Fruit fly (Drosophila melanogaster): ENCODE data around the gene Bdbt.

The Bdbt gene

DNA sequence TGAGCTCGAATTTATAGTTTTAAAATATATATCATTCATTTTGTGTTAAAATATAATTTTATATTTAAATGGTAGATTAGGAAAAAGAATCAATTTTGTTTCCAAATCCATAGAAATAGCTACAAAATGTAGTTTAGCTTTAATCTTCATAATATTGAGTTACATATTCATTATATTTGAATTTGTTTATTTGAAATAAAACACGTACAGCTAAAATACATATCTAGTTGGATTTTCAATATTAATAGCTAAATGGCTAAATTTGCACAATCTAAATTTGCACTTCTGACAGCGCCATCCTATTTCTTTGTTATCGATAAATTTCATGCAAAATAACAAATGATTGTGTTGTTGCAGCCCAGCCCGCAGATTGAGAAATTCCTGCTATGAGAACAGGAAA is 15.3 kb upstream of the Bdbt start, which contains the start of gene Usp8:
Usp8 (plus strand) TSS at position 312 of the 400 bp plus-strand sequence.
- no peak for TF ChIP-seq ey (GFP tag; optimal IDR thresholded peaks at IDR 0.05)
- peak; percentile 98 for TF ChIP-seq Vsx2 (GFP tag; optimal IDR thresholded peaks at IDR 0.05; ENCODE audit: partially characterized antibody)
- peak; percentile 20 for TF ChIP-seq OdsH (GFP tag; optimal IDR thresholded peaks at IDR 0.05)
- TF ChIP-seq dl (GFP tag; optimal IDR thresholded peaks at IDR 0.05; ENCODE audit: insufficient read depth in 1 of 2, partially characterized antibody in 2 of 2), result peak in 1 of 2 experiments; percentile 71
- peak; percentile 90 for TF ChIP-seq Dif (GFP tag; optimal IDR thresholded peaks at IDR 0.05; ENCODE audit: partially characterized antibody)
- TF ChIP-seq h (GFP tag; optimal IDR thresholded peaks at IDR 0.05), result no peak
- no peak for TF ChIP-seq lola (GFP tag; optimal IDR thresholded peaks at IDR 0.05)
- peak; percentile 97 for TF ChIP-seq Myc (optimal IDR thresholded peaks at IDR 0.05)
- TF ChIP-seq Hr78 (GFP tag; optimal IDR thresholded peaks at IDR 0.05), result no peak
- TF ChIP-seq N (GFP tag; optimal IDR thresholded peaks at IDR 0.05), result no peak
- TF ChIP-seq CG9705 (GFP tag; optimal IDR thresholded peaks at IDR 0.05), result no peak

DNA sequence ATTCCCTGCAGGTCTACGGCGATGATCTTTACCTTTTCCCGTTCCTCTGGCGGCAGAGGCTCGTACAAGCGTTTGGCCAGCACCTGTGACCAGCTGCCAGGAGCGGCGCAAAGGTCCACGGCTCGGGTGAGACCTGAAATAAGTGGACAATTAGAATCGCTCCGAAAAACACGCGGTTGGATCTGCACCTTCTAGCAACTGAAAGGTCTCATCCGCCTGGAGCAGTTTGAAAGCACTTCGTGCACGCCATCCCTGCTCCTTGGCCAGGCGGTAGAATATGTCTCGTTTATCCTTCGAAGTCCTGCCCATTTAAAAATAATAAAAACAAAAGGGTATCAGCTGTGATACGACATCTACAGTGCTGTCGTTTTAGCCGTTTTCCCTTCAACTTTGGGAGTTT is 14.9 kb upstream of the Bdbt start, which contains the start of gene Trm7-34:
Trm7-34 (minus strand) TSS at position 365 of the 400 bp plus-strand sequence.
- TF ChIP-seq h (GFP tag; optimal IDR thresholded peaks at IDR 0.05) (no peak), sage (GFP tag; optimal IDR thresholded peaks at IDR 0.05) (no peak), Vsx2 (GFP tag; optimal IDR thresholded peaks at IDR 0.05; ENCODE audit: partially characterized antibody) (no peak), CG32264 (GFP tag; optimal IDR thresholded peaks at IDR 0.05) (no peak), sv (GFP tag; optimal IDR thresholded peaks at IDR 0.05) (no peak), Hnf4 (GFP tag; optimal IDR thresholded peaks at IDR 0.05) (no peak), N (GFP tag; optimal IDR thresholded peaks at IDR 0.05) (no peak), Dfd (GFP tag; optimal IDR thresholded peaks at IDR 0.05) (no peak), CG9705 (GFP tag; optimal IDR thresholded peaks at IDR 0.05) (no peak)

DNA sequence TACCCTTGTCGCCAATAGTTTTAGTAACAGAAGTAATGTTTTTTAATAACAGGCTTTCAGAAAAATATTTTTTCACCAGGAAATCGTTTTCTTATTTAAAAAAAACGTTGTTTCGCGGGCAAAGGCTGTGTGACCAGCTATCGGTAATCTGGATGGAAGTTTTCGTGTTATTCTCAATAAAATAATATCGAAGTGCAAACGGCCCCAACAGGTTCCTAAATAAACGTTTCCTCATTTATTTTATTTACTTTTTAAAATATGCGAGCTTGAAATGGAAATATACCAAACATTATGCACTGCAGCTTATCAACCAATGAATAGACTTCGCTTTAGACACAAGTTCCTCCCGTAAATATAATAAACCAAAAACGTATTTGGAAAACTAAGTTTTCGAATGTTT is 11.4 kb upstream of the Bdbt start, which contains the start of gene Ice2:
Ice2 (plus strand) TSS at position 167 of the 400 bp plus-strand sequence.
- TF ChIP-seq dl (GFP tag; optimal IDR thresholded peaks at IDR 0.05; ENCODE audit: insufficient read depth in 1 of 2, partially characterized antibody in 2 of 2) (peak; percentile 43 to 86), Hr78 (GFP tag; optimal IDR thresholded peaks at IDR 0.05) (no peak), Dif (GFP tag; optimal IDR thresholded peaks at IDR 0.05; ENCODE audit: partially characterized antibody) (peak; percentile 98), OdsH (GFP tag; optimal IDR thresholded peaks at IDR 0.05) (no peak), br (GFP tag; optimal IDR thresholded peaks at IDR 0.05) (no peak), Vsx2 (GFP tag; optimal IDR thresholded peaks at IDR 0.05; ENCODE audit: partially characterized antibody) (peak; percentile 99), dsf (GFP tag; optimal IDR thresholded peaks at IDR 0.05; ENCODE audit: borderline replicate concordance) (no peak)

DNA sequence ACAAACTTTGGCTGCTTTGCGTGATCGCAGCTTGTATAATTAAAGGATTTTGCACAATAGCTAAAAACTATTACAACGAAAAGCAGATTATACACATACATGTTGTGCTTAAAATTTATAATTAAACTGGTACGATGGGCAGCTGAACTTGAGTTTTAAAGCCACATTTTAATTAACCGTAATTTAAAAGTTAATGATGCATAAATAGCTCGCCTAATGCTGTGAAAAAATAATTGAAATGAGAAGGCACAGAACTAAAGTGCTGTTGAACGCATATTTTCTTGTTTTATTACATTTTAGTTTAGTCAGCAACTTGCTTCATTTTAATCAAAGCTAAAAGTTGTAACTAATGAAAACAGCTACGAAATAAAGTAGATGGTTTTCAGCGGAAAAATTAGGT is 11.0 kb upstream of the Bdbt start, which contains the start of gene Obp93a:
Obp93a (minus strand) TSS at position 101 of the 400 bp plus-strand sequence.
- TF ChIP-seq dmrt93B (GFP tag; optimal IDR thresholded peaks at IDR 0.05), result no peak
- TF ChIP-seq Myc (optimal IDR thresholded peaks at IDR 0.05), result no peak
- no peak for TF ChIP-seq rgr (GFP tag; optimal IDR thresholded peaks at IDR 0.05)
- no peak for TF ChIP-seq sv (GFP tag; optimal IDR thresholded peaks at IDR 0.05)
- TF ChIP-seq Dfd (GFP tag; optimal IDR thresholded peaks at IDR 0.05), result no peak
- no peak for TF ChIP-seq CG32264 (GFP tag; optimal IDR thresholded peaks at IDR 0.05)
- no peak for TF ChIP-seq h (GFP tag; optimal IDR thresholded peaks at IDR 0.05)
- no peak for TF ChIP-seq Rel (GFP tag; optimal IDR thresholded peaks at IDR 0.05)
- TF ChIP-seq Rel (tag; optimal IDR thresholded peaks at IDR 0.05), result no peak
- TF ChIP-seq tai (GFP tag; optimal IDR thresholded peaks at IDR 0.05), result no peak
- no peak for TF ChIP-seq OdsH (GFP tag; optimal IDR thresholded peaks at IDR 0.05)
- no peak for TF ChIP-seq Hnf4 (GFP tag; optimal IDR thresholded peaks at IDR 0.05)
- no peak for TF ChIP-seq Sp1 (GFP tag; optimal IDR thresholded peaks at IDR 0.05)
- no peak for TF ChIP-seq Vsx2 (GFP tag; optimal IDR thresholded peaks at IDR 0.05; ENCODE audit: partially characterized antibody)
- TF ChIP-seq Hr83 (GFP tag; optimal IDR thresholded peaks at IDR 0.05; ENCODE audit: poor library complexity, severe bottlenecking), result no peak
- no peak for TF ChIP-seq Dif (GFP tag; optimal IDR thresholded peaks at IDR 0.05; ENCODE audit: partially characterized antibody)
- no peak for TF ChIP-seq Jra (GFP tag; optimal IDR thresholded peaks at IDR 0.05)
- TF ChIP-seq N (GFP tag; optimal IDR thresholded peaks at IDR 0.05), result no peak
- no peak for TF ChIP-seq fru (GFP tag; optimal IDR thresholded peaks at IDR 0.05)
- TF ChIP-seq Abd-B (GFP tag; optimal IDR thresholded peaks at IDR 0.05), result no peak
- no peak for TF ChIP-seq dl (GFP tag; optimal IDR thresholded peaks at IDR 0.05; ENCODE audit: insufficient read depth in 1 of 2, partially characterized antibody in 2 of 2)

DNA sequence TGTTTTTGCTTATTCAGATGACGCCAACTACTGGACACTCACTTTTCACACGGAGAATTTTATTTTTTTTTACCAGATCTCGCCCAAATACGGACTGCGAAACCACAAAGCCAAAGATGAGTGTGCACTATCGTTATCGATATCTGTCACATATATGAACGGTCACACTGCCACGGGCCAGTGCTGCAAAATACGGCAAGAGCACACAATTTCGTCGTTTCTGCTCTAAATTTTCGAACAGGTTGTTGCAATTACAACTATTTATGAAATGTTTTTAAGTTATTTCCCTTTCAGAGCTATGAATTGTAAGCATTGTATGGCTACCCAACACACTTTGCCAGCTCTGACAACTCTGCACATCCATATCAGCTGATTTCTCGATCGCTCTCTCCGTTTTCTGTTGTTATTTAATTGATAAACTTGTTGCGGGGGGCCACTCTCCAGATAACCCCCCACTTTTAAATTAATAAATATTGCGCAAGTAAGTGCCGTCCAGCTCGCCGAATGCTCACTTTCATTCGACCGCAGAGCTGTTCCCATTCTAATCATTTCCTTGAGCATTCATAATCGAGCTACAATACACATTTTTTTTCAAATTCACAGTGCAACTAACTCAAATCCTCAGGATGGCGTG is 8.8 kb upstream of the Bdbt start, which contains the start of the genes slmb and CG5793:
slmb (minus strand) TSS at position 134 of the 634 bp plus-strand sequence.
CG5793 (plus strand) TSS at position 222 of the 634 bp plus-strand sequence.
- TF ChIP-seq pan (optimal IDR thresholded peaks at IDR 0.05), result no peak
- TF ChIP-seq CG32264 (GFP tag; optimal IDR thresholded peaks at IDR 0.05), result no peak
- TF ChIP-seq Myc (optimal IDR thresholded peaks at IDR 0.05), result peak; percentile 50
- no peak for TF ChIP-seq brk (GFP tag; optimal IDR thresholded peaks at IDR 0.05)
- TF ChIP-seq OdsH (GFP tag; optimal IDR thresholded peaks at IDR 0.05), result peak; percentile 49
- peak; percentile 63 for TF ChIP-seq Sp1 (GFP tag; optimal IDR thresholded peaks at IDR 0.05)
- peak; percentile 47 for TF ChIP-seq sv (GFP tag; optimal IDR thresholded peaks at IDR 0.05)
- no peak for TF ChIP-seq tai (GFP tag; optimal IDR thresholded peaks at IDR 0.05)
- no peak for TF ChIP-seq Hnf4 (GFP tag; optimal IDR thresholded peaks at IDR 0.05)
- TF ChIP-seq jim (GFP tag; optimal IDR thresholded peaks at IDR 0.05), result no peak
- no peak for TF ChIP-seq Vsx2 (GFP tag; optimal IDR thresholded peaks at IDR 0.05; ENCODE audit: partially characterized antibody)
- no peak for TF ChIP-seq dsf (GFP tag; optimal IDR thresholded peaks at IDR 0.05; ENCODE audit: borderline replicate concordance)
- no peak for TF ChIP-seq Dfd (GFP tag; optimal IDR thresholded peaks at IDR 0.05)
- no peak for TF ChIP-seq br (GFP tag; optimal IDR thresholded peaks at IDR 0.05)
- peak; percentile 58 for TF ChIP-seq psq (GFP tag; optimal IDR thresholded peaks at IDR 0.05)
- no peak for TF ChIP-seq Mio (GFP tag; optimal IDR thresholded peaks at IDR 0.05)
- TF ChIP-seq rgr (GFP tag; optimal IDR thresholded peaks at IDR 0.05), result peak; percentile 74
- TF ChIP-seq Abd-B (GFP tag; optimal IDR thresholded peaks at IDR 0.05), result no peak
- no peak for TF ChIP-seq fru (GFP tag; optimal IDR thresholded peaks at IDR 0.05)
- peak; percentile 64 for TF ChIP-seq ey (GFP tag; optimal IDR thresholded peaks at IDR 0.05)
- TF ChIP-seq dmrt93B (GFP tag; optimal IDR thresholded peaks at IDR 0.05), result no peak
- TF ChIP-seq CrebA (GFP tag; optimal IDR thresholded peaks at IDR 0.05; ENCODE audit: borderline replicate concordance), result no peak
- TF ChIP-seq HLH106 (tag; optimal IDR thresholded peaks at IDR 0.05), result peak; percentile 58
- TF ChIP-seq h (GFP tag; optimal IDR thresholded peaks at IDR 0.05), result no peak
- no peak for TF ChIP-seq usp (GFP tag; optimal IDR thresholded peaks at IDR 0.05)
